Worm (Caenorhabditis elegans) whole organism, L2 larva: ENCODE results near the gene R02F2.5.

ENCODE experiments used
- C34F6.9 ChIP-seq: fragments of 150-350 bp; optimal IDR thresholded peaks from 2 replicates; lab custom pipeline; 2014; ENCODE audit warnings: missing biosample characterization, missing genetic modification characterization
- F13H6.1 ChIP-seq: sonication (generic microtip); optimal IDR thresholded peaks from 2 replicates; lab custom pipeline; 2016; ENCODE audit warnings: missing genetic modification characterization, missing compliant biosample characterization
- R02D3.7 ChIP-seq: fragments of 150-350 bp; optimal IDR thresholded peaks from 2 replicates; lab custom pipeline; 2014; ENCODE audit warnings: missing biosample characterization, missing genetic modification characterization
- Y55F3AM.14 ChIP-seq: fragments of 200-800 bp; sonication (Bioruptor generic); optimal IDR thresholded peaks from 2 replicates; lab custom pipeline; 2018; ENCODE audit warnings: mild to moderate bottlenecking, missing genetic modification characterization, missing compliant biosample characterization
- aly-2 ChIP-seq: fragments of 150-350 bp; optimal IDR thresholded peaks from 2 replicates; lab custom pipeline; 2014; ENCODE audit warnings: missing biosample characterization, missing genetic modification characterization
- ama-1 ChIP-seq: fragments of 150-350 bp; optimal IDR thresholded peaks from 2 replicates; lab custom pipeline; 2018; ENCODE audit warnings: inconsistent platforms
- blmp-1 ChIP-seq: sonication (generic microtip); optimal IDR thresholded peaks from 2 replicates; lab custom pipeline; 2017; ENCODE audit warnings: missing genetic modification characterization, mild to moderate bottlenecking, missing compliant biosample characterization, antibody characterized with exemption, moderate library complexity; ENCODE audit not compliant: insufficient read depth
- ceh-16 ChIP-seq: fragments of 150-350 bp; optimal IDR thresholded peaks from 2 replicates; lab custom pipeline; 2014; ENCODE audit warnings: missing biosample characterization, missing genetic modification characterization
- ceh-82 ChIP-seq: fragments of 150-350 bp; optimal IDR thresholded peaks from 2 replicates; lab custom pipeline; 2014; ENCODE audit warnings: missing biosample characterization, missing genetic modification characterization
- crh-2 ChIP-seq: sonication (generic microtip); optimal IDR thresholded peaks from 2 replicates; lab custom pipeline; 2017; ENCODE audit warnings: missing biosample characterization, missing genetic modification characterization
- dmd-4 ChIP-seq: sonication (generic microtip); optimal IDR thresholded peaks from 2 replicates; lab custom pipeline; 2017; ENCODE audit warnings: missing biosample characterization, missing genetic modification characterization
- egl-27 ChIP-seq: sonication (generic microtip); optimal IDR thresholded peaks from 3 replicates; lab custom pipeline; 2017; ENCODE audit warnings: missing biosample characterization, missing genetic modification reagents, missing genetic modification characterization
- elt-1 ChIP-seq: fragments of 150-350 bp; optimal IDR thresholded peaks from 2 replicates; lab custom pipeline; 2014; ENCODE audit warnings: missing biosample characterization, missing genetic modification characterization
- elt-3 ChIP-seq: sonication (generic microtip); optimal IDR thresholded peaks from 2 replicates; lab custom pipeline; 2017; ENCODE audit warnings: missing biosample characterization, missing genetic modification characterization
- fos-1 ChIP-seq: fragments of 150-350 bp; optimal IDR thresholded peaks from 2 replicates; lab custom pipeline; 2014; ENCODE audit warnings: missing biosample characterization, missing genetic modification characterization
- gmeb-1 ChIP-seq: fragments of 150-350 bp; optimal IDR thresholded peaks from 2 replicates; lab custom pipeline; 2014; ENCODE audit warnings: missing biosample characterization, missing genetic modification characterization
- lin-11 ChIP-seq: fragments of 150-350 bp; sonication (generic microtip); optimal IDR thresholded peaks from 2 replicates; lab custom pipeline; 2014; ENCODE audit warnings: missing biosample characterization, missing genetic modification characterization, inconsistent platforms, mixed read lengths
- lin-13 ChIP-seq: fragments of 150-350 bp; optimal IDR thresholded peaks from 2 replicates; lab custom pipeline; 2014; ENCODE audit warnings: missing biosample characterization, missing genetic modification reagents, missing genetic modification characterization
- lsy-2 ChIP-seq, 2 experiments: fragments of 150-350 bp in 1 of 2; sonication (generic microtip) in 1 of 2; optimal IDR thresholded peaks; 2 replicates each; lab custom pipeline; 2014 to 2017; ENCODE audit warnings: missing biosample characterization in 2 of 2, missing genetic modification characterization in 2 of 2
- mdl-1 ChIP-seq, 2 experiments: fragments of 150-350 bp in 1 of 2; sonication (generic microtip) in 1 of 2; optimal IDR thresholded peaks; 2 replicates each; lab custom pipeline; 2017; ENCODE audit warnings: missing biosample characterization in 2 of 2, missing genetic modification characterization in 2 of 2
- nhr-10 ChIP-seq: sonication (generic microtip); optimal IDR thresholded peaks from 2 replicates; lab custom pipeline; 2017; ENCODE audit warnings: missing biosample characterization, missing genetic modification characterization
- nhr-11 ChIP-seq: fragments of 150-350 bp; optimal IDR thresholded peaks from 2 replicates; lab custom pipeline; 2014; ENCODE audit warnings: missing biosample characterization, missing genetic modification characterization
- nhr-129 ChIP-seq: fragments of 150-350 bp; optimal IDR thresholded peaks from 2 replicates; lab custom pipeline; 2014; ENCODE audit warnings: missing biosample characterization, missing genetic modification characterization
- nhr-21 ChIP-seq: fragments of 150-350 bp; optimal IDR thresholded peaks from 2 replicates; lab custom pipeline; 2014; ENCODE audit warnings: missing biosample characterization, missing genetic modification characterization
- nhr-237 ChIP-seq: fragments of 150-350 bp; optimal IDR thresholded peaks from 2 replicates; lab custom pipeline; 2014; ENCODE audit warnings: missing biosample characterization, missing genetic modification characterization
- nhr-25 ChIP-seq: fragments of 150-350 bp; sonication (generic microtip); optimal IDR thresholded peaks from 3 replicates; lab custom pipeline; 2014; ENCODE audit warnings: missing biosample characterization, missing genetic modification characterization
- nhr-6 ChIP-seq: fragments of 150-350 bp; optimal IDR thresholded peaks from 2 replicates; lab custom pipeline; 2014; ENCODE audit warnings: missing biosample characterization, missing genetic modification characterization
- peb-1 ChIP-seq: fragments of 150-350 bp; optimal IDR thresholded peaks from 2 replicates; lab custom pipeline; 2014; ENCODE audit warnings: missing biosample characterization, missing genetic modification characterization
- sem-4 ChIP-seq: fragments of 150-350 bp; optimal IDR thresholded peaks from 2 replicates; lab custom pipeline; 2014; ENCODE audit warnings: missing biosample characterization, missing genetic modification reagents, missing genetic modification characterization
- skn-1 ChIP-seq: sonication (generic microtip); optimal IDR thresholded peaks from 2 replicates; lab custom pipeline; 2017; ENCODE audit warnings: missing biosample characterization, missing genetic modification characterization
- sma-3 ChIP-seq: sonication (generic microtip); optimal IDR thresholded peaks from 2 replicates; lab custom pipeline; 2016; ENCODE audit warnings: missing genetic modification reagents, missing genetic modification characterization, missing compliant biosample characterization
- sma-9 ChIP-seq, 2 experiments: fragments of 150-350 bp in 1 of 2; sonication (generic microtip) in 1 of 2; optimal IDR thresholded peaks; 2 replicates each; lab custom pipeline; 2014 to 2016; ENCODE audit warnings: missing genetic modification characterization in 2 of 2, mild to moderate bottlenecking in 1 of 2, missing biosample characterization in 1 of 2, missing compliant biosample characterization in 1 of 2, missing genetic modification reagents in 1 of 2, moderate library complexity in 1 of 2
- unc-55 ChIP-seq: fragments of 150-350 bp; sonication (generic microtip); optimal IDR thresholded peaks from 3 replicates; lab custom pipeline; 2014; ENCODE audit warnings: missing biosample characterization, missing genetic modification reagents, missing genetic modification characterization
- zag-1 ChIP-seq: fragments of 150-350 bp; optimal IDR thresholded peaks from 2 replicates; lab custom pipeline; 2014; ENCODE audit warnings: missing biosample characterization, missing genetic modification characterization
- ztf-1 ChIP-seq: fragments of 200-800 bp; sonication (Bioruptor generic); conservative IDR thresholded peaks from 2 replicates; pipeline ENCODE4 v1.3.6; 2022; ENCODE audit warnings: missing genetic modification characterization, missing compliant biosample characterization
- ztf-11 ChIP-seq: sonication (generic microtip); optimal IDR thresholded peaks from 2 replicates; lab custom pipeline; 2017; ENCODE audit warnings: missing biosample characterization, missing genetic modification characterization
- ztf-4 ChIP-seq: fragments of 150-350 bp; optimal IDR thresholded peaks from 2 replicates; lab custom pipeline; 2014; ENCODE audit warnings: missing biosample characterization, missing genetic modification characterization

The R02F2.5 gene

ce11 chrIII:5501358-5502287 lies 22.5 kb downstream of the R02F2.5 start, which contains the start of gene R02F2.1 (continued):
- TF ChIP-seq nhr-10 (tag; lab: Kevin White, UChicago) = no peak
- no peak for TF ChIP-seq R02D3.7 (tag; lab: Kevin White, UChicago)
- TF ChIP-seq egl-27 (tag; lab: Kevin White, UChicago) = no peak
- no peak for TF ChIP-seq skn-1 (tag; lab: Kevin White, UChicago)
- TF ChIP-seq blmp-1 (tag; lab: Kevin White, UChicago) = no peak
- TF ChIP-seq ztf-11 (tag; lab: Kevin White, UChicago) = no peak
- TF ChIP-seq, all 48 proteins: peak for 11

ce11 chrIII:5502915-5503575 lies 23.9 kb downstream of the R02F2.5 start:
- TF ChIP-seq nhr-21 (tag; lab: Kevin White, UChicago) = peak; percentile 74
- TF ChIP-seq nhr-10 (tag; lab: Kevin White, UChicago) = peak; percentile 16
- TF ChIP-seq mdl-1 (tag; optimal IDR thresholded peaks at IDR 0.05; lab: Kevin White, UChicago) = peak; percentile 56 to 67
- peak; percentile 74 for TF ChIP-seq C34F6.9 (tag; lab: Kevin White, UChicago)
- TF ChIP-seq sma-3 (GFP tag; lab: Kevin White, UChicago) = peak; percentile 68
- peak; percentile 13 to 61 for TF ChIP-seq lsy-2 (tag; optimal IDR thresholded peaks at IDR 0.05; lab: Kevin White, UChicago)
- TF ChIP-seq ztf-4 (tag; lab: Kevin White, UChicago) = peak; percentile 26
- TF ChIP-seq elt-1 (tag; lab: Kevin White, UChicago) = peak; percentile 71
- peak; percentile 69 for TF ChIP-seq ama-1 (lab: Kevin White, UChicago)
- TF ChIP-seq nhr-11 (tag; lab: Kevin White, UChicago) = no peak
- no peak for TF ChIP-seq peb-1 (tag; lab: Kevin White, UChicago)
- TF ChIP-seq nhr-25 = peak; percentile 92
- no peak for TF ChIP-seq ztf-1 (GFP tag; lab: Robert Waterston, UW)
- no peak for TF ChIP-seq R02D3.7 (tag; lab: Kevin White, UChicago)
- no peak for TF ChIP-seq nhr-237 (tag; lab: Kevin White, UChicago)
- TF ChIP-seq egl-27 (tag; lab: Kevin White, UChicago) = peak; percentile 8
- TF ChIP-seq fos-1 (tag; lab: Kevin White, UChicago) = peak; percentile 62
- peak; percentile 94 for TF ChIP-seq nhr-129 (tag; lab: Kevin White, UChicago)
- peak; percentile 9 for TF ChIP-seq lin-11
- peak; percentile 35 for TF ChIP-seq F13H6.1
- peak; percentile 61 for TF ChIP-seq Y55F3AM.14 (GFP tag; lab: Kevin White, UChicago)
- peak; percentile 68 for TF ChIP-seq sma-9 (GFP tag; optimal IDR thresholded peaks at IDR 0.05; lab: Kevin White, UChicago)
- no peak for TF ChIP-seq sma-9 (tag; optimal IDR thresholded peaks at IDR 0.05; lab: Kevin White, UChicago)
- TF ChIP-seq elt-3 (tag; lab: Kevin White, UChicago) = no peak
- TF ChIP-seq zag-1 (tag; lab: Kevin White, UChicago) = peak; percentile 33
- TF ChIP-seq gmeb-1 (tag; lab: Kevin White, UChicago) = peak; percentile 52
- TF ChIP-seq sem-4 (tag; lab: Kevin White, UChicago) = peak; percentile 45
- TF ChIP-seq ceh-16 (tag; lab: Kevin White, UChicago) = no peak
- peak; percentile 64 for TF ChIP-seq nhr-6
- TF ChIP-seq crh-2 (tag; lab: Kevin White, UChicago) = peak; percentile 95
- TF ChIP-seq blmp-1 (tag; lab: Kevin White, UChicago) = peak; percentile 50
- peak; percentile 68 for TF ChIP-seq unc-55 (GFP tag; lab: Kevin White, UChicago)
- TF ChIP-seq, all 48 proteins: peak for 24

- no peak for TF ChIP-seq aly-2
- no peak for TF ChIP-seq unc-55 (GFP tag; lab: Kevin White, UChicago)
- TF ChIP-seq nhr-25 = no peak
- no peak for TF ChIP-seq dmd-4 (tag; lab: Kevin White, UChicago)
- no peak for TF ChIP-seq lsy-2 (tag; optimal IDR thresholded peaks at IDR 0.05; lab: Kevin White, UChicago)
- TF ChIP-seq nhr-10 (tag; lab: Kevin White, UChicago) = no peak
- no peak for TF ChIP-seq ama-1 (lab: Kevin White, UChicago)
- no peak for TF ChIP-seq lin-11
- no peak for TF ChIP-seq blmp-1 (tag; lab: Kevin White, UChicago)
- TF ChIP-seq zag-1 (tag; lab: Kevin White, UChicago) = no peak
- TF ChIP-seq ceh-82 (tag; lab: Kevin White, UChicago) = no peak
- no peak for TF ChIP-seq lin-13 (GFP tag; lab: Kevin White, UChicago)
- no peak for TF ChIP-seq gmeb-1 (tag; lab: Kevin White, UChicago)
These were observed 24.6 kb downstream of the R02F2.5 start for ce11 chrIII:5503669-5504068.
